Worm (Caenorhabditis elegans): Measurements from ENCODE around the gene nhr-96.

- TF ChIP-seq elt-3 (tag; optimal IDR thresholded peaks at IDR 0.05) (no peak), pha-4 (tag; optimal IDR thresholded peaks at IDR 0.05) (peak; percentile 9), tbx-2 (tag; optimal IDR thresholded peaks at IDR 0.05) (no peak), ama-1 (optimal IDR thresholded peaks at IDR 0.05) (no peak), zag-1 (tag; optimal IDR thresholded peaks at IDR 0.05) (no peak)
Observed at ce11 chrV:2192117-2192516, 41.2 kb upstream of the nhr-96 start, which contains the start of gene nhr-13.

Data from whole organism, L3 larva.